Worm (Caenorhabditis elegans): ENCODE data around the gene snt-2.
A peak's percentile ranks its signal among the peaks of the same experiment; 100 is the strongest.

DNA sequence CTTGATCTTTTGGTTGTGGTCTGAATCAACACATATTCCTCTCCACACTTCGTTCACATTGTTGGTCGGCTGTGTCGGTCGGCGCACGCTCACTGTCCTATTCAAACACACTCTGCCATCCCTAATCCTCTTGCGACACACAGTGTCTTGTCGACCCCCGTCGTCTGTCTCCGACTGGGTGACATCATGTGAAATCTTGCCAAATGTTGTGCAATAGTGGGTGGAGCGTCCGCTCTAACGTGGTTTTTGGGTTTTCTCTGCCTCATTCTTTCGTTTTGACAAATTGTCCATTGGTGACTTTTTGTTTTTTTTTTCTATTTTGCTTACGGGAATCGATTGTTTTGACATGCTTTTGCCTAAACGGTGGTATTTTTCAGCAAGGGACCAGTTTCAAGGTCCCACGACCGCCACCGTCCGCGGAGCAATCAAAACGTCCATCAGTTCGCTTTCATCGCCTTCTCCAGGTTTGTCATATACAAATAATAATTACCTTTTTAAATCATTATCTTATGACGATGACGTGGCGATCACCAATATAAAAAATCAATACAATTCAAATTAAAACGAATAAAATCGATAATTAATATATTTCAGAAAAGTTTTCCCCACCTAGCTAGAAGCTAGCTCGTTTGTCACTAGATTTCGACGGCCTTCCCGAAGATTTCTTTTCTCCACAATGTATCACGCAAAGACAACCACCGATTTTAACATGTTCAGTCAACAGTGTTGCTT lies 40.3 kb upstream of the snt-2 start:
- TF ChIP-seq mls-2 (tag; optimal IDR thresholded peaks at IDR 0.05) (peak; percentile 50), sptf-1 (tag; optimal IDR thresholded peaks at IDR 0.05) (peak; percentile 66), nhr-28 (tag; optimal IDR thresholded peaks at IDR 0.05) (no peak), sem-2 (GFP tag; optimal IDR thresholded peaks at IDR 0.05) (no peak), ham-2 (GFP tag; optimal IDR thresholded peaks at IDR 0.05) (peak; percentile 35), nhr-76 (tag; optimal IDR thresholded peaks at IDR 0.05) (no peak)
